Worm (Caenorhabditis elegans) whole organism, L2 larva: ENCODE measurements around the gene srbc-30.

Experiments used
- alr-1 ChIP-seq: fragments of 150-350 bp; optimal IDR thresholded peaks from 2 replicates; lab custom pipeline; 2014; ENCODE audit warnings: missing biosample characterization, missing genetic modification characterization
- ceh-16 ChIP-seq: fragments of 150-350 bp; optimal IDR thresholded peaks from 2 replicates; lab custom pipeline; 2014; ENCODE audit warnings: missing biosample characterization, missing genetic modification characterization
- ceh-82 ChIP-seq: fragments of 150-350 bp; optimal IDR thresholded peaks from 2 replicates; lab custom pipeline; 2014; ENCODE audit warnings: missing biosample characterization, missing genetic modification characterization
- lin-39 ChIP-seq: fragments of 150-350 bp; optimal IDR thresholded peaks from 2 replicates; lab custom pipeline; 2014; ENCODE audit warnings: missing biosample characterization, missing genetic modification reagents, missing genetic modification characterization
- nhr-11 ChIP-seq: fragments of 150-350 bp; optimal IDR thresholded peaks from 2 replicates; lab custom pipeline; 2014; ENCODE audit warnings: missing biosample characterization, missing genetic modification characterization
- nhr-12 ChIP-seq: fragments of 150-350 bp; optimal IDR thresholded peaks from 2 replicates; lab custom pipeline; 2014; ENCODE audit warnings: missing biosample characterization, missing genetic modification characterization
- nhr-21 ChIP-seq: fragments of 150-350 bp; optimal IDR thresholded peaks from 2 replicates; lab custom pipeline; 2014; ENCODE audit warnings: missing biosample characterization, missing genetic modification characterization
- nhr-25 ChIP-seq: fragments of 150-350 bp; sonication (generic microtip); optimal IDR thresholded peaks from 3 replicates; lab custom pipeline; 2014; ENCODE audit warnings: missing biosample characterization, missing genetic modification characterization
- nhr-77 ChIP-seq: fragments of 150-350 bp; optimal IDR thresholded peaks from 2 replicates; lab custom pipeline; 2014; ENCODE audit warnings: missing biosample characterization, missing genetic modification characterization
- ztf-1 ChIP-seq: fragments of 200-800 bp; sonication (Bioruptor generic); conservative IDR thresholded peaks from 2 replicates; pipeline ENCODE4 v1.3.6; 2022; ENCODE audit warnings: missing genetic modification characterization, missing compliant biosample characterization

srbc-30 gene

DNA sequence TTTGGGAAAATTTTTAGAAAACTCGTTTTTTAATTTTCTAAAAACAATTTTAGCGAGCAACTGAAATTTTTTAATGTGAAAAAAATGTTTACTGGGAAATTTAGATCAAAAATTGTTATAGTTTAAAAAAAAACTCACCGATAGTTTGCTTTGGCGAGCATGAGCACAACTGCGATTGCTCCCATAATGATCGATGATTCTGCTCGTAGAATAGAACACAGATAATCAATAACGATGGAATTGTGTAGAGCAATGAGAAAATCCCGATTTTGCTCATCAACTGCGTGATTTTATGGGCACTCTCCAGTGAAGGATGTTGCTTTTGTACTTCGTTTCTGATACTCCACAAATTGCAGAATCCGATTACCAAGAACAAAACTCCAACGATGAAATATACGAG lies 37.6 kb downstream of the srbc-30 start:
- TF ChIP-seq nhr-25 (tag; lab: Kevin White, UChicago) (no peak), alr-1 (tag; lab: Kevin White, UChicago) (no peak), nhr-77 (tag; lab: Kevin White, UChicago) (no peak), nhr-11 (tag; lab: Kevin White, UChicago) (no peak)

DNA sequence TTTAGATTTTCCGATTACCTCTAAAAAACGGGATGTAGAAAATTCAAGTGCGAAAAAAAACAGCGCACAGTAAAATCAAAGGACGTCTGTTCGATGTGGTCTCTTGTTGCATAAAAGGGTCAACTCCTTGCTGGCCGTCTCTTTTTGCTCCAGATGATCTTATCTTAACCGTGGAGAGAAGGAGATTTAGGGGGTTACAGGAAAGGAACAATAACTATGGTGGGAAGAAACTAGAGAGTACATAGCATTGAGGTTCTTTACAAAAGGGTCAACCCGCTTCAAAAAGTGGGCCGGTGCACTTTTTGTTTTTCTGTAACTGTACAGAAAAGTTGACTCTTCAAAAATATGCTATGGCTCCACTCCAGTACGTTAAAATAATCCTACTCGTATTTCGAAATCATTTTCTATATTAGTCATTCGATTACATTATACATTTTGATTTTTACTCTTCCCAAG lies 48.7 kb downstream of the srbc-30 start, which contains the start of the genes T20D4.19 and srj-9:
Gene T20D4.19 (minus strand): TSS at position 101 of the 456 bp plus-strand sequence.
Gene srj-9 (plus strand): TSS at position 406 of the 456 bp plus-strand sequence.
- no peak for TF ChIP-seq nhr-21 (tag; lab: Kevin White, UChicago)
- TF ChIP-seq, all 48 proteins: peak for 0

DNA sequence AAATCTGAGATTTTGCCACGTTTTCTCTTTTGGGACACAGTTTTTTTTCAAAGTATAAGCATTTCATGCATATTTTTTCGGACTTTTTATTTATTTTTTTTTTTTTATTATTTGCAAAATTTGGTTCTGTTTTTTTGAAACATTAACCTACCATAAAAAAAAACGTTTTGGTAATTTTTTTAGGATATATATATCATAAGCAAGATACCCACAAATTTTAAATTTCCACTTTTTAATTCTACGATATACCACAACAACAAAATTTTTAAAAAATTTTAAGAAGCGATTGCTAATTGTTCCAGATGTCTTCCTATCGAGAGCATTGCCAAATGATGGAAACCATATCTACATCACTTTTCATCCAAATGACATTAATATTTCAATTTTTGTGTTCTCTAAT lies 51.5 kb downstream of the srbc-30 start, which contains the start of gene srab-20:
Gene srab-20 (plus strand): TSS at position 301 of the 400 bp plus-strand sequence.
- TF ChIP-seq ztf-1 (GFP tag; lab: Robert Waterston, UW) (no peak), nhr-21 (tag; lab: Kevin White, UChicago) (no peak), lin-39 (tag; lab: Kevin White, UChicago) (no peak), ceh-82 (tag; lab: Kevin White, UChicago) (no peak), nhr-12 (tag; lab: Kevin White, UChicago) (no peak), ceh-16 (tag; lab: Kevin White, UChicago) (no peak)
